Fruit fly (Drosophila melanogaster): Measurements from ENCODE around the gene CG42709.

Gene CG42709

dm6 chr3L:12806290-12806743 is 16.3 kb downstream of the CG42709 start (continued):
- TF ChIP-seq CG11695 (GFP tag; IDR thresholded peaks at IDR 0.05) (0 out of 3 replicates have a peak, but pooled peaks have one; percentile 44), CG15601 (tag; optimal IDR thresholded peaks at IDR 0.05) (peak; percentile 56), salm (tag; optimal IDR thresholded peaks at IDR 0.05) (peak; percentile 33), aop (GFP tag; IDR thresholded peaks at IDR 0.05) (no peak), CG10147 (GFP tag; optimal IDR thresholded peaks at IDR 0.05) (peak; percentile 41), fd3F (GFP tag; optimal IDR thresholded peaks at IDR 0.05) (peak; percentile 14), CG2889 (GFP tag; IDR thresholded peaks at IDR 0.05) (no peak), Hsf (GFP tag; optimal IDR thresholded peaks at IDR 0.05) (no peak), CG15696 (tag; optimal IDR thresholded peaks at IDR 0.05) (peak; percentile 7), CG34376 (GFP tag; optimal IDR thresholded peaks at IDR 0.05) (peak; percentile 72), Sry-β (GFP tag; optimal IDR thresholded peaks at IDR 0.05) (no peak), nerfin-1 (tag; optimal IDR thresholded peaks at IDR 0.05) (peak; percentile 22), CG5953 (GFP tag; IDR thresholded peaks at IDR 0.05) (no peak), CG4328 (GFP tag; optimal IDR thresholded peaks at IDR 0.05) (peak; percentile 52), dm (GFP tag; optimal IDR thresholded peaks at IDR 0.05) (no peak), ab (GFP tag; optimal IDR thresholded peaks at IDR 0.05) (no peak), CG31441 (GFP tag; IDR thresholded peaks at IDR 0.05) (peak; percentile 78), jigr1 (GFP tag; IDR thresholded peaks at IDR 0.05) (no peak), disco-r (GFP tag; optimal IDR thresholded peaks at IDR 0.05) (no peak), ranshi (GFP tag; IDR thresholded peaks at IDR 0.05) (no peak), Meics (GFP tag; optimal IDR thresholded peaks at IDR 0.05) (peak; percentile 58), Max (GFP tag; optimal IDR thresholded peaks at IDR 0.05) (no peak), pfk (GFP tag; optimal IDR thresholded peaks at IDR 0.05) (no peak), CG33213 (GFP tag; optimal IDR thresholded peaks at IDR 0.05) (peak; percentile 36), CG14710 (tag; optimal IDR thresholded peaks at IDR 0.05) (peak; percentile 47), CG11456 (GFP tag; IDR thresholded peaks at IDR 0.05) (no peak), Pdp1 (GFP tag; optimal IDR thresholded peaks at IDR 0.05) (peak in 1 of 2 experiments; percentile 58), fru (optimal IDR thresholded peaks at IDR 0.05) (no peak), CG6175 (GFP tag; IDR thresholded peaks at IDR 0.05) (no peak), ase (GFP tag; IDR thresholded peaks at IDR 0.05) (no peak), cad (GFP tag; optimal IDR thresholded peaks at IDR 0.05) (no peak), lilli (GFP tag; optimal IDR thresholded peaks at IDR 0.05) (peak; percentile 33), CoRest (tag; optimal IDR thresholded peaks at IDR 0.05) (peak; percentile 46), CG12104 (GFP tag; optimal IDR thresholded peaks at IDR 0.05) (no peak), chm (GFP tag; IDR thresholded peaks at IDR 0.05) (peak; percentile 79; the same call in 1 of the 2 replicates), CG18764 (GFP tag; optimal IDR thresholded peaks at IDR 0.05) (peak; percentile 13), grau (tag; optimal IDR thresholded peaks at IDR 0.05) (peak; percentile 74), CG15269 (tag; optimal IDR thresholded peaks at IDR 0.05) (peak; percentile 80), bsh (GFP tag; optimal IDR thresholded peaks at IDR 0.05) (peak in 1 of 2 experiments; percentile 65), Hand (GFP tag; optimal IDR thresholded peaks at IDR 0.05) (peak; percentile 50), Ets97D (GFP tag; optimal IDR thresholded peaks at IDR 0.05) (no peak), CG8388 (GFP tag; optimal IDR thresholded peaks at IDR 0.05) (peak; percentile 42), jing (GFP tag; optimal IDR thresholded peaks at IDR 0.05) (no peak), CG9727 (GFP tag; optimal IDR thresholded peaks at IDR 0.05) (peak; percentile 46), CG10431 (GFP tag; optimal IDR thresholded peaks at IDR 0.05) (peak; percentile 44), p53 (GFP tag; optimal IDR thresholded peaks at IDR 0.05) (no peak), HmgZ (tag; optimal IDR thresholded peaks at IDR 0.05) (peak; percentile 35), Rfx (GFP tag; IDR thresholded peaks at IDR 0.05) (peak; percentile 58), CG4617 (GFP tag; optimal IDR thresholded peaks at IDR 0.05; ENCODE audit: borderline replicate concordance) (no peak), tup (GFP tag; optimal IDR thresholded peaks at IDR 0.05) (no peak), CG9797 (GFP tag; optimal IDR thresholded peaks at IDR 0.05) (no peak)
